Worm (Caenorhabditis elegans) whole organism, L4/young adult: ENCODE data around the gene rnh-2.

ENCODE experiments used
- W03F9.2 ChIP-seq: fragments of 150-350 bp; optimal IDR thresholded peaks from 2 replicates; lab custom pipeline; 2014; ENCODE audit warnings: missing biosample characterization, missing genetic modification characterization
- dao-5 ChIP-seq: sonication (generic microtip); optimal IDR thresholded peaks from 2 replicates; lab custom pipeline; 2016; ENCODE audit warnings: missing genotype, missing genetic modification characterization, moderate library complexity, missing compliant biosample characterization
- him-1 ChIP-seq: sonication (generic microtip); optimal IDR thresholded peaks from 2 replicates; lab custom pipeline; 2016; ENCODE audit warnings: missing genotype, missing genetic modification reagents, missing genetic modification characterization, missing compliant biosample characterization

DNA sequence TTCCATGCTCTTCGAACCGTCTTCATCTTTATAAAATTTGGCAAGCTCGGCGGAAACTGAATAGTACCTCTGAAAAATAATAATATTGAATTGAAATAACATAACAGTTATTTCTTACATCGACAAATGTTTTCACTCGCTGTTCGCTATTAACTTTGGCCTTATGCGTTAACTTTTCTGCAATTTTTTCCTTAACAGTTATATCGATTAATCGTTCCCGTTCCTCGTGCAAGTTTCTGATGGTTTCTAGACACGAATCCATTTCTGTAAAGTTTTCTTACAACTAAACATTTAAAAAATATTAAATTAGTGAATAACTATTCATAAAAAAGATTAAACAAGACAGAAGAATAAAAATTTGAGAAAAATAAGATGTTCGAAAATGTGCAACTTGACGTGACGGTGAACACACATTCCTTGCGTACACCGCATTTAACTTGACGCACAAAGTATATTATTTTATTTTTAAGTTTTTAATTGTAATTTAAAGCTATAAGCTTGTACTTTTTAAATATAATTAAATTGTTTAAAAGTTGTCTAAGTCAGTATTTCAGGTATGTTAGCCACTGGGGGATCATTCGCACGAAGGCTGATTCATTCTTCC lies 8.3 kb downstream of the rnh-2 start, which contains the start of the genes prp-9 and mrps-18B:
- TF ChIP-seq him-1 (no peak), W03F9.2 (peak; percentile 82), dao-5 (no peak)
